Worm (Caenorhabditis elegans) whole organism, late embryonic: ENCODE data around the gene F10E7.5.

Experiments used
- C08G9.2 ChIP-seq: sonication (generic microtip); optimal IDR thresholded peaks from 2 replicates; lab custom pipeline; 2016; ENCODE audit warnings: mild to moderate bottlenecking, missing genetic modification characterization, moderate library complexity, missing compliant biosample characterization
- K02D7.2 ChIP-seq: sonication (generic microtip); optimal IDR thresholded peaks from 2 replicates; lab custom pipeline; 2017; ENCODE audit warnings: mild to moderate bottlenecking, missing genetic modification characterization, missing compliant biosample characterization
- K09A11.1 ChIP-seq: sonication (generic microtip); optimal IDR thresholded peaks from 2 replicates; lab custom pipeline; 2017; ENCODE audit warnings: antibody characterized with exemption, mild to moderate bottlenecking, missing genetic modification characterization, missing compliant biosample characterization; ENCODE audit not compliant: insufficient read depth
- T23F11.4 ChIP-seq: fragments of 200-800 bp; sonication (Bioruptor generic); optimal IDR thresholded peaks from 2 replicates; lab custom pipeline; 2018; ENCODE audit warnings: mild to moderate bottlenecking, missing genetic modification characterization, missing compliant biosample characterization
- ama-1 ChIP-seq: fragments of 150-350 bp; optimal IDR thresholded peaks from 2 replicates; lab custom pipeline; 2014
- ceh-22 ChIP-seq: sonication (generic microtip); optimal IDR thresholded peaks from 2 replicates; lab custom pipeline; 2017; ENCODE audit warnings: missing biosample characterization, missing genetic modification characterization
- ceh-24 ChIP-seq: sonication (generic microtip); optimal IDR thresholded peaks from 2 replicates; lab custom pipeline; 2016; ENCODE audit warnings: mild to moderate bottlenecking, missing genetic modification characterization, missing compliant biosample characterization
- ceh-30 ChIP-seq: fragments of 150-350 bp; optimal IDR thresholded peaks from 2 replicates; lab custom pipeline; 2014; ENCODE audit warnings: missing biosample characterization, missing genetic modification characterization
- ceh-48 ChIP-seq: sonication (generic microtip); optimal IDR thresholded peaks from 2 replicates; lab custom pipeline; 2016; ENCODE audit warnings: missing genetic modification characterization, inconsistent platforms, missing compliant biosample characterization
- dmd-4 ChIP-seq: sonication (generic microtip); optimal IDR thresholded peaks from 2 replicates; lab custom pipeline; 2016; ENCODE audit warnings: borderline replicate concordance, missing genetic modification characterization, missing compliant biosample characterization
- dve-1 ChIP-seq: sonication (generic microtip); optimal IDR thresholded peaks from 2 replicates; lab custom pipeline; 2017; ENCODE audit warnings: antibody characterized with exemption, mild to moderate bottlenecking, missing genetic modification characterization, missing compliant biosample characterization
- elt-2 ChIP-seq: sonication (generic microtip); optimal IDR thresholded peaks from 2 replicates; lab custom pipeline; 2016; ENCODE audit warnings: missing genetic modification reagents, missing genetic modification characterization, missing compliant biosample characterization
- elt-4 ChIP-seq: sonication (generic microtip); optimal IDR thresholded peaks from 2 replicates; lab custom pipeline; 2016; ENCODE audit warnings: missing genetic modification characterization, missing compliant biosample characterization
- eyg-1 ChIP-seq: sonication (generic microtip); optimal IDR thresholded peaks from 2 replicates; lab custom pipeline; 2016; ENCODE audit warnings: missing genotype, missing genetic modification characterization, missing compliant biosample characterization
- fkh-6 ChIP-seq: sonication (generic microtip); optimal IDR thresholded peaks from 2 replicates; lab custom pipeline; 2016; ENCODE audit warnings: missing genetic modification characterization, missing compliant biosample characterization
- gmeb-2 ChIP-seq: sonication (generic microtip); optimal IDR thresholded peaks from 2 replicates; lab custom pipeline; 2016; ENCODE audit warnings: missing genetic modification characterization, inconsistent platforms, missing compliant biosample characterization
- hlh-6 ChIP-seq: sonication (generic microtip); optimal IDR thresholded peaks from 2 replicates; lab custom pipeline; 2016; ENCODE audit warnings: missing genotype, missing genetic modification characterization, missing compliant biosample characterization
- hlh-8 ChIP-seq: sonication (generic microtip); optimal IDR thresholded peaks from 2 replicates; lab custom pipeline; 2016; ENCODE audit warnings: missing genotype, missing genetic modification characterization, missing compliant biosample characterization
- madf-2 ChIP-seq: sonication (generic microtip); optimal IDR thresholded peaks from 2 replicates; lab custom pipeline; 2017; ENCODE audit warnings: missing genetic modification characterization, missing compliant biosample characterization
- nfya-1 ChIP-seq: sonication (generic microtip); optimal IDR thresholded peaks from 2 replicates; lab custom pipeline; 2017; ENCODE audit warnings: missing genetic modification characterization, mild to moderate bottlenecking, missing compliant biosample characterization, antibody characterized with exemption, moderate library complexity
- nhr-11 ChIP-seq: fragments of 150-350 bp; optimal IDR thresholded peaks from 2 replicates; lab custom pipeline; 2014; ENCODE audit warnings: missing biosample characterization, missing genetic modification characterization
- odd-2 ChIP-seq: sonication (generic microtip); optimal IDR thresholded peaks from 2 replicates; lab custom pipeline; 2017; ENCODE audit warnings: antibody characterized with exemption, mild to moderate bottlenecking, missing genetic modification characterization, missing compliant biosample characterization
- pag-3 ChIP-seq: sonication (generic microtip); optimal IDR thresholded peaks from 2 replicates; lab custom pipeline; 2016; ENCODE audit warnings: missing compliant biosample characterization, missing genetic modification characterization, borderline replicate concordance
- pat-9 ChIP-seq: fragments of 200-800 bp; sonication (Bioruptor generic); optimal IDR thresholded peaks from 2 replicates; lab custom pipeline; 2018; ENCODE audit warnings: mild to moderate bottlenecking, missing genetic modification characterization, moderate library complexity, missing compliant biosample characterization
- pax-1 ChIP-seq: fragments of 150-350 bp; optimal IDR thresholded peaks from 2 replicates; lab custom pipeline; 2014; ENCODE audit warnings: missing biosample characterization, missing genetic modification characterization
- pqm-1 ChIP-seq: sonication (generic microtip); optimal IDR thresholded peaks from 2 replicates; lab custom pipeline; 2016; ENCODE audit warnings: missing genetic modification characterization, missing compliant biosample characterization
- pros-1 ChIP-seq: fragments of 150-350 bp; optimal IDR thresholded peaks from 2 replicates; lab custom pipeline; 2014; ENCODE audit warnings: missing biosample characterization, missing genetic modification reagents, missing genetic modification characterization
- rnt-1 ChIP-seq: sonication (generic microtip); optimal IDR thresholded peaks from 2 replicates; lab custom pipeline; 2016; ENCODE audit warnings: missing genetic modification characterization, missing compliant biosample characterization
- sdc-2 ChIP-seq: sonication (generic microtip); optimal IDR thresholded peaks from 2 replicates; lab custom pipeline; 2016; ENCODE audit warnings: missing genotype, missing genetic modification characterization, missing compliant biosample characterization
- ttx-3 ChIP-seq: sonication (generic microtip); optimal IDR thresholded peaks from 2 replicates; lab custom pipeline; 2016; ENCODE audit warnings: missing genetic modification reagents, missing genetic modification characterization, missing compliant biosample characterization
- unc-3 ChIP-seq, 2 experiments: fragments of 200-800 bp in 1 of 2; sonication (Bioruptor generic) in 1 of 2; sonication (generic microtip) in 1 of 2; conservative IDR thresholded peaks in 1 of 2; optimal IDR thresholded peaks in 1 of 2; 2 replicates each; pipeline versions ENCODE4 v1.3.6 to Lab custom; 2016 to 2022; ENCODE audit warnings: missing compliant biosample characterization in 2 of 2, missing genetic modification characterization in 2 of 2, missing genetic modification reagents in 1 of 2
- unc-42 ChIP-seq: sonication (generic microtip); optimal IDR thresholded peaks from 2 replicates; lab custom pipeline; 2016; ENCODE audit warnings: missing genotype, missing genetic modification characterization, missing compliant biosample characterization
- unc-55 ChIP-seq: sonication (generic microtip); optimal IDR thresholded peaks from 2 replicates; lab custom pipeline; 2017; ENCODE audit warnings: missing biosample characterization, missing genetic modification reagents, missing genetic modification characterization
- zip-5 ChIP-seq: sonication (generic microtip); optimal IDR thresholded peaks from 2 replicates; lab custom pipeline; 2016; ENCODE audit warnings: missing genetic modification characterization, missing compliant biosample characterization

The F10E7.5 gene

DNA sequence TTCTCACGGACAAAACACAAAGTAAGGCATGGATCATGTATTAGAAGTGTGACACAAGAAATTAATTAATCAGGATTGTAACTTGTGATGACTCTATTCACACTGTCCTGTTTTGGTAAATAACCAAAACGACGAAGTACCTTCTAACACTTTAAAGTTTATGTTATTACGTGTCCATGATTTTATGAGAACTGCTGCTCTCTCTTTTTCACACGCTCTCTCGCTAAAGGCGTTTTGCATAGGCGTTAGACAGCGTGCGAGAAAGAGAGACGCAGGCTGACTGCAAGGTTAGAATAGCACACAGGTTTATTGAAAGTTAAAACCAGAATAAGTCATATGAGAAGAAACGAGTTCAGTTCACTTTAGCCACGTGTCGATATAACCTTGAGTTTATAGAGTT lies 21.7 kb upstream of the F10E7.5 start:
- peak; percentile 39 for TF ChIP-seq unc-42 (tag; lab: Kevin White, UChicago)
- no peak for TF ChIP-seq K09A11.1 (tag; lab: Kevin White, UChicago)
- TF ChIP-seq sdc-2 (tag; lab: Kevin White, UChicago), result no peak

DNA sequence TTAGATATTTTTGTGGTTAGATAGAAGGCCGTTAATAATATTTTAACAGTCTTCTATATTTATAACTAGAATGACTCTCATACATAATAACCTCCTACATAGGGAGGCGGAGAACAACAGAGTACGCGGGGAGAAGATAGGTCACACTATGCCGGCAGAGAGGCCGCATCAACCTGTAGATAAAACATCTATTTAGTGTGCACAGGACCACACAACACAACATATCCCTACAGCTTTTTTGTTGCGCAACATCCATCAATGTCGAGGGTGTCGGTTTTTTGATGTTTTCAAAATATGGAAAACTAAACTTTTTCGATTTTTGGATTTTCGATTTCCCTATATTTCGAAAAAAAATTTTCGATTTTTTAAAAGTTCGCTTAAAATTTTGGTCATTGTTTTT lies 20.9 kb upstream of the F10E7.5 start:
- TF ChIP-seq T23F11.4 (GFP tag; lab: Kevin White, UChicago) (no peak), ceh-22 (no peak), pros-1 (no peak), elt-2 (tag; lab: Kevin White, UChicago) (no peak), zip-5 (tag; lab: Kevin White, UChicago) (no peak), K02D7.2 (tag; lab: Kevin White, UChicago) (no peak), pax-1 (tag; lab: Kevin White, UChicago) (no peak), odd-2 (no peak), gmeb-2 (no peak), eyg-1 (tag; lab: Kevin White, UChicago) (no peak), unc-42 (tag; lab: Kevin White, UChicago) (no peak), rnt-1 (tag; lab: Kevin White, UChicago) (no peak), ceh-30 (tag; lab: Kevin White, UChicago) (no peak), C08G9.2 (tag; lab: Kevin White, UChicago) (no peak), unc-55 (GFP tag; lab: Kevin White, UChicago) (no peak)
- TF ChIP-seq, all 69 proteins: peak for 0

DNA sequence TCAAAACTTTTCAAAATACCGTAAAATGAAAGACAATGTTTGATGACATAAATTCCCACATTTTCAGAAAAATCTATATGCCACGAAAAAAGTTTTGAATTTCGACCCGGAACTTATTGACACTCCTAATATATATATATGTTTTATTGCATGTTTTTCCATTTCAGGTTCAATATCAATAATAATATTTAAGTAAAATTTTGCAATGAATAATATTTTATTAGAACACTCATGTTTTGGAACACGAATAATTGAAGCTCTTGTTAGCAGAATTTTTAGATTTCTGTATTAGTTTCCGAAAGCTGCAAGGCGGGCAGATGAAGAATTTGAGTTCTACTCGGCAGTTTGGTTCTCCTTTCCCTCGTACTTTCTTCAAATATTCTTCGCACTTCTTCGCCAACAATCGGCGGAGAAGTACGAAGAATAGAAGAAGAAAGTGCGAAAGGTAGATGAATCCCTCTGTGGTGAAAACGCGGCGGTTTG lies 18.4 kb upstream of the F10E7.5 start, which contains the start of gene T02G5.3:
TSS of gene T02G5.3 (plus strand) at position 51 of the 483 bp plus-strand sequence.
- TF ChIP-seq ama-1 (lab: Kevin White, UChicago), result peak; percentile 73
- no peak for TF ChIP-seq pag-3
- TF ChIP-seq pqm-1 (tag; lab: Kevin White, UChicago), result no peak

DNA sequence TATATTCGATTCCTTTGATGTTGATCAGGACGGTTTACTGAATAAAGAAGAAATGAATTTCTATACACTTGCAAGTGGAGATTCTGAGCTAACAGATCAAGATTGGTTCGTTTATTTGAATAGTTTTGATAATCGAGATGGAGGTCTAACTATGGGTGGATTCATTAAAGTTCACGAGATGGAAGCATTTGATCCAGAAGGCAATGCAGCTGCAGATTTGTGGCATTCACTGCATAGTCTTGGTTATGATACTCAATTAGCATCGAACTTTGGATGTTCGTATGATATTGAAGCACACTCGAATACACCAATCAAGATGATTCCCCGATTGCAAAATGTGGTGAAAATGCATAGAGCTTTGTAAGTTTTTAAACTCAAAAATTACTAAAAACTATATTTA lies 15.8 kb upstream of the F10E7.5 start:
- TF ChIP-seq pax-1 (tag; lab: Kevin White, UChicago) (no peak), C08G9.2 (tag; lab: Kevin White, UChicago) (no peak), ama-1 (lab: Kevin White, UChicago) (no peak), hlh-8 (no peak), madf-2 (no peak), elt-2 (tag; lab: Kevin White, UChicago) (no peak), ttx-3 (no peak), ceh-24 (tag; lab: Kevin White, UChicago) (no peak), unc-3 (GFP tag; conservative IDR thresholded peaks at IDR 0.05; lab: Robert Waterston, UW) (no peak), unc-3 (tag; optimal IDR thresholded peaks at IDR 0.05; lab: Kevin White, UChicago) (no peak), dve-1 (tag; lab: Kevin White, UChicago) (no peak)

DNA sequence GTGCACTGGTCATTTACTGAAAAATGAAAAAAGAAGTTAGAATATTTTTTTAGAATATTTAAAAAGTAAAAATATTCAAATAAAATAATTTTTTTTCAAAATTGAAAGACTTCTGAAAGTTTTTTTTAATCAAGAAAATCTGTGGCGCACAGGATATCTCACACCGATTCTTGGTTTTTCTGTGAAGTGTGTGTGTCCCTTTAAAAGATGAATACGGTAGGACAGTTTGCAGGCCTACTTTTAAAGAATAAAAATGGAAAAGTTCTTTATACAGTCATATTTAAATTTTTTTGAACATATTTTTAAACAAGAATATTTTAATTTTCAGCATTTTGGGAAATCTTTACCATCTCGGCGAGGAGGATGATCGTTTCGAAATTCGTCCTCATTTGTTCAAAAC lies 13.2 kb upstream of the F10E7.5 start, which contains the start of gene mct-5:
TSS of gene mct-5 (minus strand) at position 16 of the 400 bp plus-strand sequence.
- TF ChIP-seq hlh-6 (tag; lab: Kevin White, UChicago), result no peak
- TF ChIP-seq nfya-1 (tag; lab: Kevin White, UChicago), result no peak
- no peak for TF ChIP-seq gmeb-2
- TF ChIP-seq pat-9 (tag; lab: Kevin White, UChicago), result no peak
- TF ChIP-seq dmd-4 (tag; lab: Kevin White, UChicago), result no peak
- TF ChIP-seq unc-42 (tag; lab: Kevin White, UChicago), result no peak
- no peak for TF ChIP-seq C08G9.2 (tag; lab: Kevin White, UChicago)
- no peak for TF ChIP-seq T23F11.4 (GFP tag; lab: Kevin White, UChicago)
- no peak for TF ChIP-seq hlh-8
- TF ChIP-seq ceh-48 (tag; lab: Kevin White, UChicago), result no peak
- TF ChIP-seq fkh-6 (tag; lab: Kevin White, UChicago), result no peak
- TF ChIP-seq ceh-22, result no peak
- TF ChIP-seq odd-2, result no peak
- TF ChIP-seq elt-4 (tag; lab: Kevin White, UChicago), result no peak
- TF ChIP-seq nhr-11 (tag; lab: Kevin White, UChicago), result no peak
